Worm (Caenorhabditis elegans) whole organism, young adult: Measurements from ENCODE around the gene byn-1.

Source experiments
- B0035.1 ChIP-seq: sonication (generic microtip); optimal IDR thresholded peaks from 2 replicates; lab custom pipeline; 2016; ENCODE audit warnings: missing genetic modification characterization, mild to moderate bottlenecking, missing compliant biosample characterization, missing genotype, missing genetic modification reagents
- C06A6.2 ChIP-seq: fragments of 200-800 bp; sonication (Bioruptor generic); conservative IDR thresholded peaks from 2 replicates; pipeline ENCODE4 v1.3.6; 2022; ENCODE audit warnings: missing genetic modification characterization, missing compliant biosample characterization
- D2030.7 ChIP-seq: fragments of 200-800 bp; sonication (Bioruptor generic); IDR thresholded peaks from 2 replicates; pipeline ENCODE4 v1.3.6; 2022; ENCODE audit warnings: missing genetic modification reagents, missing genetic modification characterization, missing compliant biosample characterization
- F23B12.7 ChIP-seq: sonication (generic microtip); optimal IDR thresholded peaks from 2 replicates; lab custom pipeline; 2017; ENCODE audit warnings: missing genetic modification characterization, mild to moderate bottlenecking, missing compliant biosample characterization, antibody characterized with exemption, moderate library complexity; ENCODE audit not compliant: insufficient read depth
- F55B11.4 ChIP-seq: sonication (generic microtip); optimal IDR thresholded peaks from 2 replicates; lab custom pipeline; 2016; ENCODE audit warnings: missing compliant biosample characterization, missing genetic modification characterization, borderline replicate concordance; ENCODE audit not compliant: insufficient read depth
- F57A8.1 ChIP-seq: fragments of 200-800 bp; sonication (Bioruptor generic); optimal IDR thresholded peaks from 2 replicates; lab custom pipeline; 2018; ENCODE audit warnings: mild to moderate bottlenecking, missing genetic modification characterization, moderate library complexity, missing compliant biosample characterization
- K11D2.4 ChIP-seq: fragments of 200-800 bp; sonication (Bioruptor generic); IDR thresholded peaks from 2 replicates; pipeline ENCODE4 v1.3.6; 2022; ENCODE audit warnings: missing genetic modification reagents, missing genetic modification characterization, missing compliant biosample characterization
- Y53G8AR.9 ChIP-seq: fragments of 200-800 bp; sonication (Bioruptor generic); conservative IDR thresholded peaks from 2 replicates; pipeline ENCODE4 v1.3.6; 2022; ENCODE audit warnings: missing genetic modification reagents, missing genetic modification characterization, missing compliant biosample characterization
- Y56A3A.18 ChIP-seq: fragments of 200-800 bp; sonication (Bioruptor generic); IDR thresholded peaks from 2 replicates; pipeline ENCODE4 v1.3.6; 2022; ENCODE audit warnings: missing genetic modification reagents, missing genetic modification characterization, missing compliant biosample characterization
- Y95B8A.8 ChIP-seq: fragments of 200-800 bp; sonication (Bioruptor generic); IDR thresholded peaks from 2 replicates; pipeline ENCODE4 v1.3.6; 2022; ENCODE audit warnings: missing genetic modification reagents, missing genetic modification characterization, missing compliant biosample characterization
- ZK185.1 ChIP-seq: sonication (generic microtip); optimal IDR thresholded peaks from 2 replicates; lab custom pipeline; 2016; ENCODE audit warnings: mild to moderate bottlenecking, missing genetic modification characterization, missing compliant biosample characterization; ENCODE audit not compliant: poor library complexity, severe bottlenecking
- aptf-3 ChIP-seq: fragments of 200-800 bp; sonication (Bioruptor generic); IDR thresholded peaks from 2 replicates; pipeline ENCODE4 v1.3.6; 2022; ENCODE audit warnings: missing genetic modification characterization, missing compliant biosample characterization
- atf-7 ChIP-seq: sonication (generic microtip); optimal IDR thresholded peaks from 2 replicates; lab custom pipeline; 2017; ENCODE audit warnings: mild to moderate bottlenecking, missing genetic modification characterization, missing compliant biosample characterization
- attf-5 ChIP-seq: fragments of 200-800 bp; sonication (Bioruptor generic); optimal IDR thresholded peaks from 2 replicates; lab custom pipeline; 2018; ENCODE audit warnings: mild to moderate bottlenecking, missing genetic modification characterization, missing compliant biosample characterization
- cebp-1 ChIP-seq, 2 experiments: fragments of 200-800 bp in 1 of 2; sonication (Bioruptor generic) in 1 of 2; sonication (generic microtip) in 1 of 2; IDR thresholded peaks in 1 of 2; optimal IDR thresholded peaks in 1 of 2; 2 replicates each; pipeline versions ENCODE4 v1.3.6 to Lab custom; 2017 to 2022; ENCODE audit warnings: missing compliant biosample characterization in 2 of 2, missing genetic modification characterization in 2 of 2, mild to moderate bottlenecking in 1 of 2, missing genetic modification reagents in 1 of 2, moderate library complexity in 1 of 2
- cebp-2 ChIP-seq: fragments of 200-800 bp; sonication (Bioruptor generic); IDR thresholded peaks from 2 replicates; pipeline ENCODE4 v1.3.6; 2022; ENCODE audit warnings: missing genetic modification characterization, missing compliant biosample characterization
- ceh-27 ChIP-seq: fragments of 200-800 bp; sonication (Bioruptor generic); optimal IDR thresholded peaks from 2 replicates; lab custom pipeline; 2018; ENCODE audit warnings: mild to moderate bottlenecking, missing genetic modification characterization, moderate library complexity, missing compliant biosample characterization
- ceh-79 ChIP-seq: sonication (generic microtip); optimal IDR thresholded peaks from 2 replicates; lab custom pipeline; 2017; ENCODE audit warnings: mild to moderate bottlenecking, missing genetic modification characterization, missing compliant biosample characterization
- ceh-91 ChIP-seq: fragments of 200-800 bp; sonication (Bioruptor generic); IDR thresholded peaks from 2 replicates; pipeline ENCODE4 v1.3.6; 2022; ENCODE audit warnings: missing genetic modification reagents, missing genetic modification characterization, missing compliant biosample characterization
- efl-1 ChIP-seq: fragments of 150-350 bp; optimal IDR thresholded peaks from 2 replicates; lab custom pipeline; 2014; ENCODE audit warnings: missing biosample characterization, missing genetic modification reagents, missing genetic modification characterization
- egl-18 ChIP-seq: fragments of 200-800 bp; sonication (Bioruptor generic); IDR thresholded peaks from 2 replicates; pipeline ENCODE4 v1.3.6; 2022; ENCODE audit warnings: missing genetic modification reagents, missing genetic modification characterization, missing compliant biosample characterization
- egrh-3 ChIP-seq: fragments of 200-800 bp; sonication (Bioruptor generic); IDR thresholded peaks from 2 replicates; pipeline ENCODE4 v1.3.6; 2022; ENCODE audit warnings: missing genetic modification reagents, missing genetic modification characterization, missing compliant biosample characterization
- ekl-4 ChIP-seq: fragments of 200-800 bp; sonication (Bioruptor generic); IDR thresholded peaks from 2 replicates; pipeline ENCODE4 v1.3.6; 2022; ENCODE audit warnings: missing genetic modification reagents, missing genetic modification characterization, missing compliant biosample characterization
- fkh-3 ChIP-seq: sonication (generic microtip); optimal IDR thresholded peaks from 2 replicates; lab custom pipeline; 2016; ENCODE audit warnings: mild to moderate bottlenecking, missing genetic modification characterization, missing compliant biosample characterization
- him-1 ChIP-seq: sonication (generic microtip); optimal IDR thresholded peaks from 2 replicates; lab custom pipeline; 2016; ENCODE audit warnings: missing genotype, missing genetic modification reagents, missing genetic modification characterization, missing compliant biosample characterization
- hsf-1 ChIP-seq: fragments of 200-800 bp; sonication (Bioruptor generic); IDR thresholded peaks from 2 replicates; pipeline ENCODE4 v1.3.6; 2022; ENCODE audit warnings: missing genetic modification reagents, missing genetic modification characterization, missing compliant biosample characterization
- lin-54 ChIP-seq: fragments of 200-800 bp; sonication (Bioruptor generic); optimal IDR thresholded peaks from 2 replicates; lab custom pipeline; 2018; ENCODE audit warnings: mild to moderate bottlenecking, missing genetic modification characterization, missing compliant biosample characterization
- madf-10 ChIP-seq: sonication (generic microtip); optimal IDR thresholded peaks from 2 replicates; lab custom pipeline; 2016; ENCODE audit warnings: mild to moderate bottlenecking, missing genetic modification characterization, missing compliant biosample characterization
- madf-3 ChIP-seq: fragments of 200-800 bp; sonication (Bioruptor generic); IDR thresholded peaks from 2 replicates; pipeline ENCODE4 v1.3.6; 2022; ENCODE audit warnings: missing genetic modification reagents, missing genetic modification characterization, missing compliant biosample characterization
- mes-4 ChIP-seq: sonication (generic microtip); optimal IDR thresholded peaks from 2 replicates; lab custom pipeline; 2016; ENCODE audit warnings: missing genotype, missing genetic modification characterization, missing compliant biosample characterization
- mxl-1 ChIP-seq: sonication (generic microtip); optimal IDR thresholded peaks from 2 replicates; lab custom pipeline; 2016; ENCODE audit warnings: missing genetic modification characterization, missing compliant biosample characterization
- nfya-2 ChIP-seq: fragments of 200-800 bp; sonication (Bioruptor generic); IDR thresholded peaks from 2 replicates; pipeline ENCODE4 v1.3.6; 2022; ENCODE audit warnings: missing genetic modification reagents, missing genetic modification characterization, missing compliant biosample characterization
- nhr-120 ChIP-seq: fragments of 200-800 bp; sonication (Bioruptor generic); IDR thresholded peaks from 2 replicates; pipeline ENCODE4 v1.3.6; 2022; ENCODE audit warnings: missing genetic modification characterization, missing compliant biosample characterization
- nhr-27 ChIP-seq: fragments of 200-800 bp; sonication (Bioruptor generic); optimal IDR thresholded peaks from 2 replicates; lab custom pipeline; 2018; ENCODE audit warnings: mild to moderate bottlenecking, missing genetic modification characterization, moderate library complexity, missing compliant biosample characterization
- pbrm-1 ChIP-seq: fragments of 200-800 bp; sonication (Bioruptor generic); IDR thresholded peaks from 2 replicates; pipeline ENCODE4 v1.3.6; 2022; ENCODE audit warnings: missing genetic modification reagents, missing genetic modification characterization, missing compliant biosample characterization
- rcor-1 ChIP-seq: fragments of 200-800 bp; sonication (Bioruptor generic); IDR thresholded peaks from 2 replicates; pipeline ENCODE4 v1.3.6; 2022; ENCODE audit warnings: missing genetic modification reagents, missing genetic modification characterization, missing compliant biosample characterization
- rec-8 ChIP-seq, 2 experiments: sonication (generic microtip); optimal IDR thresholded peaks; 2 replicates each; lab custom pipeline; 2016; ENCODE audit warnings: mild to moderate bottlenecking in 2 of 2, missing genetic modification characterization in 2 of 2, missing genetic modification reagents in 2 of 2, missing genotype in 2 of 2, missing biosample characterization in 1 of 2, missing compliant biosample characterization in 1 of 2, moderate library complexity in 1 of 2
- somi-1 ChIP-seq: fragments of 200-800 bp; sonication (Bioruptor generic); optimal IDR thresholded peaks from 2 replicates; lab custom pipeline; 2018; ENCODE audit warnings: mild to moderate bottlenecking, missing genetic modification characterization, missing compliant biosample characterization
- sptf-2 ChIP-seq: fragments of 200-800 bp; sonication (Bioruptor generic); optimal IDR thresholded peaks from 2 replicates; lab custom pipeline; 2018; ENCODE audit warnings: mild to moderate bottlenecking, missing genetic modification characterization, missing compliant biosample characterization
- unc-130 ChIP-seq: sonication (generic microtip); optimal IDR thresholded peaks from 2 replicates; lab custom pipeline; 2016; ENCODE audit warnings: missing genetic modification reagents, missing genetic modification characterization, missing compliant biosample characterization
- zfh-2 ChIP-seq: fragments of 200-800 bp; sonication (Bioruptor generic); conservative IDR thresholded peaks from 2 replicates; pipeline ENCODE4 v1.3.6; 2022; ENCODE audit warnings: missing genetic modification reagents, missing genetic modification characterization, missing compliant biosample characterization
- ztf-22 ChIP-seq: fragments of 200-800 bp; sonication (Bioruptor generic); optimal IDR thresholded peaks from 2 replicates; lab custom pipeline; 2018; ENCODE audit warnings: mild to moderate bottlenecking, missing genetic modification characterization, moderate library complexity, missing compliant biosample characterization
- ztf-26 ChIP-seq: sonication (generic microtip); optimal IDR thresholded peaks from 2 replicates; lab custom pipeline; 2017; ENCODE audit warnings: missing genetic modification characterization, missing compliant biosample characterization
- ztf-28 ChIP-seq: fragments of 200-800 bp; sonication (Bioruptor generic); IDR thresholded peaks from 2 replicates; pipeline ENCODE4 v1.3.6; 2022; ENCODE audit warnings: missing genetic modification reagents, missing genetic modification characterization, missing compliant biosample characterization
- ztf-3 ChIP-seq: fragments of 200-800 bp; sonication (Bioruptor generic); optimal IDR thresholded peaks from 2 replicates; lab custom pipeline; 2018; ENCODE audit warnings: mild to moderate bottlenecking, missing genetic modification characterization, missing compliant biosample characterization
- ztf-6 ChIP-seq: fragments of 200-800 bp; sonication (Bioruptor generic); IDR thresholded peaks from 2 replicates; pipeline ENCODE4 v1.3.6; 2022; ENCODE audit warnings: missing genetic modification reagents, missing genetic modification characterization, missing compliant biosample characterization

Gene byn-1

DNA sequence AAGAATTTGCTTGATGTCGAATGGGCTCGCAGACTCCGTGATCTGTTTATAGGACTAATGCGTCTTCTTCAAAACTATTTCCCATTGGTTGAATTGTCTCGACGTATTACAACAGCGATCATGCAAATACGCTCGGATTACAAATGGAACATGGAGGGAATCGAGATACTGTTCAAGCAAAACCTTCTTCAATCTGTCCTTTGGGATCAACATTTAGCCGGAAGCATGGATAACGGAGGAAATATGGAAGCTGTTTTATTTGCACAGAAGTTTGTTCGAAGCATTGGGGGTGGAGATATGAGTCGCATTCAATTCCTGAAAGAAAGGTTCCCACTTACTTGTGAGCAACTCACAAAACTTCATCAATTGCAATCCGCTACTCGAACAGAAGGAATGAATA lies 24.0 kb downstream of the byn-1 start:
- TF ChIP-seq ekl-4 (GFP tag; lab: Robert Waterston, UW), result no peak
- no peak for TF ChIP-seq rec-8 (tag; optimal IDR thresholded peaks at IDR 0.05; lab: Kevin White, UChicago)
- TF ChIP-seq aptf-3 (GFP tag; lab: Robert Waterston, UW), result no peak
- no peak for TF ChIP-seq ceh-91 (GFP tag; lab: Robert Waterston, UW)
- TF ChIP-seq zfh-2 (GFP tag; lab: Robert Waterston, UW), result no peak
- no peak for TF ChIP-seq K11D2.4 (GFP tag; lab: Robert Waterston, UW)
- TF ChIP-seq Y56A3A.18 (GFP tag; lab: Robert Waterston, UW), result no peak
- no peak for TF ChIP-seq egl-18 (GFP tag; lab: Robert Waterston, UW)
- TF ChIP-seq Y53G8AR.9, result no peak
- TF ChIP-seq ztf-6 (GFP tag; lab: Robert Waterston, UW), result no peak
- TF ChIP-seq sptf-2 (GFP tag; lab: Kevin White, UChicago), result no peak
- no peak for TF ChIP-seq C06A6.2
- TF ChIP-seq ceh-27 (GFP tag; lab: Kevin White, UChicago), result no peak

DNA sequence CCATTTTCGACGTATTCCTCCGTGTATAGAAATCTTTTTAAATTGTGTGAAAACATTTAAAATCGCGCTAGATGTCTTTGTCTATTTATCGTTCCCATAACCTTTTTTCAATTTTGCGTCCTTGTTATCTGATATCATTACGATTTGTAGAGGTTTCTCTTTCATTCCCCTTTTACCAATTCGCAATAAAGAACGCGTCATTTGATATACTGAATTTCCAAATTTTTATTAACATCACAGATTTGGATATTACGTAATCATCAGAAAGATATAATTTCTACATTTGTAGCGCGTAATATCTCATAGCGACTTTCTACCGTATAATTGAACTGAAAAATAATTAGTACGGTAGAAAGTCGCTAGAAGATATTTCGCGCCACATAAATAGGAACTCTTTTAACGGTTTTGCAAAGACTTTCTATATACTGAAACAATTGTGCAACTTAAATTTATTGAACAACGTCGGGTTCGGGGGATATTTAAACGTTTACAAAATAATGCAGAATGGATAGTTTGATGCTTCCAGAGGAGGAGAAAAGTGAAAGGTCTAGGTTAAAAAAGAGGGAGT lies 27.0 kb downstream of the byn-1 start:
- TF ChIP-seq egrh-3 (no peak), F23B12.7 (tag; lab: Kevin White, UChicago) (no peak), cebp-1 (GFP tag; IDR thresholded peaks at IDR 0.05; lab: Robert Waterston, UW) (no peak), cebp-1 (tag; optimal IDR thresholded peaks at IDR 0.05; lab: Kevin White, UChicago) (no peak), madf-3 (no peak), ztf-26 (tag; lab: Kevin White, UChicago) (no peak), ceh-91 (GFP tag; lab: Robert Waterston, UW) (peak; percentile 72), mxl-1 (tag; lab: Kevin White, UChicago) (no peak), nfya-2 (GFP tag; lab: Robert Waterston, UW) (no peak), rcor-1 (GFP tag; lab: Robert Waterston, UW) (no peak), hsf-1 (peak; percentile 28; the same call in 1 of the 2 replicates), Y53G8AR.9 (0 out of 2 replicates have a peak, but pooled peaks have one; percentile 22), Y95B8A.8 (GFP tag; lab: Robert Waterston, UW) (peak; percentile 12; the same call in 1 of the 2 replicates), nhr-120 (GFP tag; lab: Robert Waterston, UW) (no peak), efl-1 (GFP tag; lab: Kevin White, UChicago) (peak; percentile 64), atf-7 (tag; lab: Kevin White, UChicago) (no peak), cebp-2 (GFP tag; lab: Robert Waterston, UW) (no peak), attf-5 (GFP tag; lab: Kevin White, UChicago) (no peak), pbrm-1 (GFP tag; lab: Robert Waterston, UW) (0 out of 2 replicates have a peak, but pooled peaks have one; percentile 21), aptf-3 (GFP tag; lab: Robert Waterston, UW) (no peak), ceh-79 (tag; lab: Kevin White, UChicago) (no peak), mes-4 (tag; lab: Kevin White, UChicago) (no peak), ZK185.1 (tag; lab: Kevin White, UChicago) (no peak), lin-54 (GFP tag; lab: Kevin White, UChicago) (no peak), unc-130 (GFP tag; lab: Kevin White, UChicago) (no peak), F57A8.1 (GFP tag; lab: Kevin White, UChicago) (no peak), ztf-28 (no peak), D2030.7 (GFP tag; lab: Robert Waterston, UW) (no peak), nhr-27 (tag; lab: Kevin White, UChicago) (no peak), madf-10 (no peak), somi-1 (no peak), ztf-3 (GFP tag; lab: Kevin White, UChicago) (no peak), fkh-3 (tag; lab: Kevin White, UChicago) (no peak), ztf-22 (GFP tag; lab: Kevin White, UChicago) (no peak), F55B11.4 (tag; lab: Kevin White, UChicago) (no peak), him-1 (tag; lab: Kevin White, UChicago) (peak; percentile 99), B0035.1 (peak; percentile 36)
